Fruit fly (Drosophila melanogaster) S2 (cell line): ENCODE measurements around the gene CG31233.

ENCODE experiments used
- CG8478 ChIP-seq: fragments of >200 bp; optimal IDR thresholded peaks from 2 replicates; lab custom pipeline; 2018
- CTCF ChIP-seq, 2 experiments: fragments of >200 bp; optimal IDR thresholded peaks; 2 replicates each; lab custom pipeline; 2018

dm6 chr3R:21790392-21790791 is 40.7 kb downstream of the CG31233 start:
- TF ChIP-seq CG8478 (no peak), CTCF (optimal IDR thresholded peaks at IDR 0.05; lab: Kevin White, UChicago) (no peak)
